Fruit fly (Drosophila melanogaster) whole organism, embryonic: ENCODE measurements around the gene CG18171.

Experiments
- Adf1 ChIP-seq: fragments of 200-800 bp; sonication (Bioruptor generic); IDR thresholded peaks from 2 replicates; pipeline ENCODE4 v1.3.6; 2022; ENCODE audit warnings: missing biosample characterization, missing genetic modification characterization
- Asciz ChIP-seq: fragments of 200-800 bp; sonication (Bioruptor generic); optimal IDR thresholded peaks from 2 replicates; lab custom pipeline; 2017; ENCODE audit warnings: missing biosample characterization, mild to moderate bottlenecking, missing genetic modification characterization, missing genetic modification reagents
- C15 ChIP-seq: fragments of 200-800 bp; sonication (Bioruptor generic); IDR thresholded peaks from 3 replicates; pipeline ENCODE4 v1.3.6; 2022; ENCODE audit warnings: missing biosample characterization, missing genetic modification characterization
- CG10274 ChIP-seq: fragments of 200-800 bp; sonication (Bioruptor generic); optimal IDR thresholded peaks from 3 replicates; lab custom pipeline; 2017; ENCODE audit warnings: missing biosample characterization, mild to moderate bottlenecking, missing genetic modification characterization
- CG12104 ChIP-seq: fragments of 200-800 bp; sonication (Bioruptor generic); optimal IDR thresholded peaks from 3 replicates; lab custom pipeline; 2016; ENCODE audit warnings: missing biosample characterization, missing genetic modification characterization
- CG1233 ChIP-seq: fragments of 200-800 bp; sonication (Bioruptor generic); optimal IDR thresholded peaks from 4 replicates; lab custom pipeline; 2018; ENCODE audit warnings: missing biosample characterization, mild to moderate bottlenecking, missing genetic modification characterization
- CG13424 ChIP-seq: fragments of 200-800 bp; sonication (Bioruptor generic); optimal IDR thresholded peaks from 2 replicates; lab custom pipeline; 2019; ENCODE audit warnings: missing biosample characterization, mild to moderate bottlenecking, missing genetic modification characterization, moderate library complexity
- CG14441 ChIP-seq: fragments of 200-800 bp; sonication (Bioruptor generic); IDR thresholded peaks from 2 replicates; pipeline ENCODE4 v1.3.6; 2022; ENCODE audit warnings: missing biosample characterization, missing genetic modification characterization
- CG14710 ChIP-seq: fragments of 200-800 bp; sonication (Bioruptor generic); optimal IDR thresholded peaks from 3 replicates; lab custom pipeline; 2019; ENCODE audit warnings: missing biosample characterization, mild to moderate bottlenecking, missing genetic modification characterization, moderate library complexity
- CG15479 ChIP-seq: fragments of 200-800 bp; sonication (Bioruptor generic); optimal IDR thresholded peaks from 3 replicates; lab custom pipeline; 2019; ENCODE audit warnings: missing biosample characterization, mild to moderate bottlenecking, missing genetic modification characterization, moderate library complexity
- CG15601 ChIP-seq: fragments of 200-800 bp; sonication (Bioruptor generic); optimal IDR thresholded peaks from 3 replicates; lab custom pipeline; 2019; ENCODE audit warnings: missing biosample characterization, mild to moderate bottlenecking, missing genetic modification characterization, moderate library complexity
- CG17829 ChIP-seq: fragments of 200-800 bp; optimal IDR thresholded peaks from 2 replicates; lab custom pipeline; 2019; ENCODE audit warnings: missing biosample characterization, mild to moderate bottlenecking, missing genetic modification characterization, moderate library complexity
- CG18599 ChIP-seq: fragments of 200-800 bp; sonication (Bioruptor generic); optimal IDR thresholded peaks from 3 replicates; lab custom pipeline; 2017; ENCODE audit warnings: missing biosample characterization, missing genetic modification characterization, mild to moderate bottlenecking, moderate library complexity, missing genetic modification reagents
- CG32772 ChIP-seq: fragments of 200-800 bp; sonication (Bioruptor generic); IDR thresholded peaks from 2 replicates; pipeline ENCODE4 v1.3.6; 2022; ENCODE audit warnings: missing biosample characterization, missing genetic modification characterization
- CG34224 ChIP-seq: fragments of 200-800 bp; sonication (Bioruptor generic); IDR thresholded peaks from 3 replicates; pipeline ENCODE4 v1.3.6; 2022; ENCODE audit warnings: missing biosample characterization, missing genetic modification characterization; ENCODE audit not compliant: partially characterized antibody
- CG4404 ChIP-seq: fragments of 200-800 bp; sonication (Bioruptor generic); IDR thresholded peaks from 2 replicates; pipeline ENCODE4 v1.3.6; 2022; ENCODE audit warnings: missing biosample characterization, missing genetic modification characterization
- CG4820 ChIP-seq: fragments of 200-800 bp; sonication (Bioruptor generic); optimal IDR thresholded peaks from 3 replicates; lab custom pipeline; 2016; ENCODE audit warnings: missing biosample characterization, missing genetic modification characterization
- CG6854 ChIP-seq: fragments of 200-800 bp; sonication (Bioruptor generic); optimal IDR thresholded peaks from 3 replicates; lab custom pipeline; 2017; ENCODE audit warnings: missing biosample characterization, mild to moderate bottlenecking, missing genetic modification characterization
- CG7372 ChIP-seq: fragments of 200-800 bp; sonication (Bioruptor generic); IDR thresholded peaks from 2 replicates; pipeline ENCODE4 v1.3.6; 2022; ENCODE audit warnings: missing biosample characterization, missing genetic modification characterization
- CG8944 ChIP-seq: fragments of 200-800 bp; sonication (Bioruptor generic); optimal IDR thresholded peaks from 3 replicates; lab custom pipeline; 2016; ENCODE audit warnings: missing biosample characterization, missing genetic modification characterization
- CG9609 ChIP-seq: fragments of 200-800 bp; sonication (Bioruptor generic); optimal IDR thresholded peaks from 3 replicates; lab custom pipeline; 2016; ENCODE audit warnings: missing biosample characterization, missing genetic modification characterization
- CoRest ChIP-seq: fragments of 200-800 bp; sonication (Bioruptor generic); optimal IDR thresholded peaks from 3 replicates; lab custom pipeline; 2018; ENCODE audit warnings: missing biosample characterization, mild to moderate bottlenecking, missing genetic modification characterization, moderate library complexity
- Dek ChIP-seq: fragments of 200-800 bp; sonication (Bioruptor generic); optimal IDR thresholded peaks from 3 replicates; lab custom pipeline; 2019; ENCODE audit warnings: missing biosample characterization, mild to moderate bottlenecking, missing genetic modification characterization, moderate library complexity
- Dll ChIP-seq: fragments of 200-800 bp; sonication (Bioruptor generic); IDR thresholded peaks from 4 replicates; pipeline ENCODE4 v1.3.6; 2022; ENCODE audit warnings: missing biosample characterization, missing genetic modification characterization; ENCODE audit not compliant: partially characterized antibody
- Doc3 ChIP-seq: fragments of 200-800 bp; sonication (Bioruptor generic); IDR thresholded peaks from 3 replicates; pipeline ENCODE4 v1.3.6; 2022; ENCODE audit warnings: missing biosample characterization, missing genetic modification characterization; ENCODE audit not compliant: partially characterized antibody
- ERR ChIP-seq: fragments of 200-800 bp; sonication (Bioruptor generic); optimal IDR thresholded peaks from 2 replicates; lab custom pipeline; 2016; ENCODE audit warnings: missing biosample characterization, missing genetic modification characterization
- Fer1 ChIP-seq: fragments of 200-800 bp; sonication (Bioruptor generic); optimal IDR thresholded peaks from 2 replicates; lab custom pipeline; 2017; ENCODE audit warnings: missing biosample characterization, mild to moderate bottlenecking, missing genetic modification characterization
- Hey ChIP-seq: fragments of 200-800 bp; sonication (Bioruptor generic); optimal IDR thresholded peaks from 3 replicates; lab custom pipeline; 2018; ENCODE audit warnings: missing biosample characterization, mild to moderate bottlenecking, missing genetic modification characterization
- Kr ChIP-seq: fragments of 200-800 bp; sonication (Bioruptor generic); optimal IDR thresholded peaks from 2 replicates; lab custom pipeline; 2017; ENCODE audit warnings: missing biosample characterization, mild to moderate bottlenecking, missing genetic modification characterization
- Lhr ChIP-seq: fragments of 200-800 bp; sonication (Bioruptor generic); optimal IDR thresholded peaks from 3 replicates; lab custom pipeline; 2017; ENCODE audit warnings: mild to moderate bottlenecking, missing biosample characterization, missing genetic modification reagents, missing genetic modification characterization
- Med ChIP-seq: fragments of 200-800 bp; sonication (Bioruptor generic); peaks from one replicate; lab custom pipeline; 2016; ENCODE audit warnings: missing biosample characterization, missing genetic modification characterization, mild to moderate bottlenecking, inconsistent platforms, moderate library complexity
- NC2α ChIP-seq: fragments of 200-800 bp; sonication (Bioruptor generic); optimal IDR thresholded peaks from 2 replicates; lab custom pipeline; 2016; ENCODE audit warnings: missing biosample characterization, missing genetic modification characterization
- bbx ChIP-seq: fragments of 200-800 bp; sonication (Bioruptor generic); IDR thresholded peaks from 2 replicates; pipeline ENCODE4 v1.3.6; 2022; ENCODE audit warnings: missing biosample characterization, missing genetic modification characterization; ENCODE audit not compliant: partially characterized antibody
- cato ChIP-seq: fragments of 200-800 bp; sonication (Bioruptor generic); optimal IDR thresholded peaks from 2 replicates; lab custom pipeline; 2016; ENCODE audit warnings: missing biosample characterization, missing genetic modification characterization, borderline replicate concordance
- crc ChIP-seq: fragments of 200-800 bp; sonication (Bioruptor generic); optimal IDR thresholded peaks from 2 replicates; lab custom pipeline; 2016; ENCODE audit warnings: missing biosample characterization, missing genetic modification characterization
- da ChIP-seq: fragments of 200-800 bp; sonication (Bioruptor generic); optimal IDR thresholded peaks from 2 replicates; lab custom pipeline; 2016; ENCODE audit warnings: missing biosample characterization, missing genetic modification characterization
- esg ChIP-seq: fragments of 200-800 bp; sonication (Bioruptor generic); conservative IDR thresholded peaks from 2 replicates; pipeline ENCODE4 v1.3.6; 2022; ENCODE audit warnings: missing biosample characterization, missing genetic modification characterization
- gt ChIP-seq: fragments of 200-800 bp; sonication (Bioruptor generic); IDR thresholded peaks from 2 replicates; pipeline ENCODE4 v1.3.6; 2022; ENCODE audit warnings: missing biosample characterization, missing genetic modification characterization
- ham ChIP-seq: fragments of 200-800 bp; sonication (Bioruptor generic); IDR thresholded peaks from 2 replicates; pipeline ENCODE4 v1.3.6; 2022; ENCODE audit warnings: missing biosample characterization, missing genetic modification characterization
- lbe ChIP-seq: fragments of 200-800 bp; sonication (Bioruptor generic); optimal IDR thresholded peaks from 2 replicates; lab custom pipeline; 2016; ENCODE audit warnings: missing biosample characterization, mild to moderate bottlenecking, missing genetic modification characterization
- nau ChIP-seq: fragments of 200-800 bp; sonication (Bioruptor generic); optimal IDR thresholded peaks from 3 replicates; lab custom pipeline; 2017; ENCODE audit warnings: missing biosample characterization, mild to moderate bottlenecking, missing genetic modification characterization, missing genetic modification reagents
- org-1 ChIP-seq: fragments of 200-800 bp; sonication (Bioruptor generic); optimal IDR thresholded peaks from 2 replicates; lab custom pipeline; 2017; ENCODE audit warnings: missing biosample characterization, missing genetic modification characterization
- pb ChIP-seq: fragments of 200-800 bp; sonication (Bioruptor generic); optimal IDR thresholded peaks from 3 replicates; lab custom pipeline; 2016; ENCODE audit warnings: missing biosample characterization, missing genetic modification characterization
- pfk ChIP-seq: fragments of 200-800 bp; sonication (Bioruptor generic); optimal IDR thresholded peaks from 2 replicates; lab custom pipeline; 2018; ENCODE audit warnings: missing biosample characterization, mild to moderate bottlenecking, missing genetic modification characterization, moderate library complexity
- slp2 ChIP-seq: fragments of 200-800 bp; sonication (Bioruptor generic); optimal IDR thresholded peaks from 2 replicates; lab custom pipeline; 2016; ENCODE audit warnings: missing biosample characterization, missing genetic modification characterization
- sob ChIP-seq: fragments of 200-800 bp; sonication (Bioruptor generic); IDR thresholded peaks from 2 replicates; pipeline ENCODE4 v1.3.6; 2022; ENCODE audit warnings: missing biosample characterization, missing genetic modification characterization
- sug ChIP-seq: fragments of 200-800 bp; optimal IDR thresholded peaks from 2 replicates; lab custom pipeline; 2019; ENCODE audit warnings: missing biosample characterization, mild to moderate bottlenecking, missing genetic modification characterization, moderate library complexity
- tll ChIP-seq, 2 experiments: fragments of 200-800 bp in 1 of 2; fragments of >200 bp in 1 of 2; sonication (Bioruptor generic) in 1 of 2; optimal IDR thresholded peaks; 2 replicates each; lab custom pipeline; 2017 to 2019; ENCODE audit warnings: missing biosample characterization in 2 of 2, missing genetic modification characterization in 2 of 2, mild to moderate bottlenecking in 1 of 2, moderate library complexity in 1 of 2
- unpg ChIP-seq: fragments of 200-800 bp; sonication (Bioruptor generic); optimal IDR thresholded peaks from 3 replicates; lab custom pipeline; 2018; ENCODE audit warnings: missing biosample characterization, mild to moderate bottlenecking, missing genetic modification characterization, moderate library complexity
- zf30C ChIP-seq: fragments of 200-800 bp; sonication (Bioruptor generic); optimal IDR thresholded peaks from 3 replicates; lab custom pipeline; 2018; ENCODE audit warnings: missing biosample characterization, mild to moderate bottlenecking, missing genetic modification characterization

CG18171 gene

dm6 chr3L:1742552-1743097 is 19.7 kb upstream of the CG18171 start (continued):
- TF ChIP-seq sob (GFP tag; lab: Robert Waterston, UW), result no peak
- no peak for TF ChIP-seq CG4820 (GFP tag; lab: Kevin White, UChicago)
- TF ChIP-seq CG18599, result peak; percentile 42
- no peak for TF ChIP-seq CG14441
- no peak for TF ChIP-seq CG15479 (GFP tag; lab: Kevin White, UChicago)
- TF ChIP-seq CG1233 (GFP tag; lab: Kevin White, UChicago), result no peak
- TF ChIP-seq CG13424 (tag; lab: Kevin White, UChicago), result no peak
- no peak for TF ChIP-seq pfk (GFP tag; lab: Kevin White, UChicago)
- no peak for TF ChIP-seq unpg (GFP tag; lab: Kevin White, UChicago)
- no peak for TF ChIP-seq esg (GFP tag; lab: Robert Waterston, UW)
- no peak for TF ChIP-seq CG17829 (tag; lab: Kevin White, UChicago)
- no peak for TF ChIP-seq da
- TF ChIP-seq Hey (tag; lab: Kevin White, UChicago), result no peak
- TF ChIP-seq slp2 (GFP tag; lab: Kevin White, UChicago), result no peak
- TF ChIP-seq CG4404, result no peak
- no peak for TF ChIP-seq tll (GFP tag; optimal IDR thresholded peaks at IDR 0.05; lab: Kevin White, UChicago)
- no peak for TF ChIP-seq crc (GFP tag; lab: Kevin White, UChicago)
- TF ChIP-seq CG32772, result no peak
- no peak for TF ChIP-seq Adf1
- TF ChIP-seq org-1 (GFP tag; lab: Kevin White, UChicago), result no peak
- TF ChIP-seq ham (GFP tag; lab: Robert Waterston, UW), result no peak
- TF ChIP-seq Asciz (GFP tag; lab: Kevin White, UChicago), result no peak
- peak; percentile 67 for TF ChIP-seq Kr (GFP tag; lab: Kevin White, UChicago)
- TF ChIP-seq ERR (GFP tag; lab: Kevin White, UChicago), result no peak
- peak; percentile 21 for TF ChIP-seq CG6854 (GFP tag; lab: Kevin White, UChicago)
- no peak for TF ChIP-seq NC2α (GFP tag; lab: Kevin White, UChicago)
- TF ChIP-seq CG14710 (tag; lab: Kevin White, UChicago), result no peak
- TF ChIP-seq zf30C (GFP tag; lab: Kevin White, UChicago), result no peak
- no peak for TF ChIP-seq Lhr (GFP tag; lab: Kevin White, UChicago)
- no peak for TF ChIP-seq CG34224
- peak; percentile 58 for TF ChIP-seq Med (GFP tag; lab: Kevin White, UChicago)
- no peak for TF ChIP-seq Dek (tag; lab: Kevin White, UChicago)
- no peak for TF ChIP-seq gt (GFP tag; lab: Robert Waterston, UW)
- TF ChIP-seq CG12104 (GFP tag; lab: Kevin White, UChicago), result peak; percentile 28
- TF ChIP-seq C15 (GFP tag; lab: Robert Waterston, UW), result no peak
- TF ChIP-seq bbx (GFP tag; lab: Robert Waterston, UW), result no peak
- TF ChIP-seq CoRest, result no peak
- TF ChIP-seq cato (GFP tag; lab: Kevin White, UChicago), result no peak
- TF ChIP-seq nau (GFP tag; lab: Kevin White, UChicago), result peak; percentile 5
- TF ChIP-seq sug (tag; lab: Kevin White, UChicago), result peak; percentile 98
- TF ChIP-seq Dll, result no peak
- peak; percentile 11 for TF ChIP-seq Fer1 (GFP tag; lab: Kevin White, UChicago)
- no peak for TF ChIP-seq Doc3
- no peak for TF ChIP-seq CG10274 (GFP tag; lab: Kevin White, UChicago)
- TF ChIP-seq lbe (GFP tag; lab: Kevin White, UChicago), result no peak
- TF ChIP-seq CG9609, result no peak
- TF ChIP-seq CG7372 (GFP tag; lab: Robert Waterston, UW), result no peak
- no peak for TF ChIP-seq pb (GFP tag; lab: Kevin White, UChicago)
- TF ChIP-seq CG8944, result no peak
- peak; percentile 19 for TF ChIP-seq CG15601
